Worm (Caenorhabditis elegans) whole organism, L4 larva: ENCODE results near the gene str-44.

Experiments used
- F44E2.7 ChIP-seq: fragments of 200-800 bp; sonication (Bioruptor generic); IDR thresholded peaks from 2 replicates; pipeline ENCODE4 v2.1.2; 2022; ENCODE audit warnings: missing genetic modification characterization, missing compliant biosample characterization
- aha-1 ChIP-seq: fragments of 150-350 bp; peaks from one replicate; lab custom pipeline; 2014; ENCODE audit warnings: missing biosample characterization, missing genetic modification characterization
- lim-7 ChIP-seq: fragments of 200-800 bp; sonication (Bioruptor generic); IDR thresholded peaks from 2 replicates; pipeline ENCODE4 v1.3.6; 2022; ENCODE audit warnings: missing genetic modification characterization, missing compliant biosample characterization
- lin-38 ChIP-seq: fragments of 200-800 bp; sonication (Bioruptor generic); IDR thresholded peaks from 2 replicates; pipeline ENCODE4 v1.3.6; 2022; ENCODE audit warnings: missing genetic modification reagents, missing genetic modification characterization, missing compliant biosample characterization
- mxl-2 ChIP-seq: fragments of 200-800 bp; sonication (Bioruptor generic); conservative IDR thresholded peaks from 2 replicates; pipeline ENCODE4 v1.3.6; 2022; ENCODE audit warnings: missing genetic modification reagents, missing genetic modification characterization, missing compliant biosample characterization
- nhr-11 ChIP-seq: fragments of 150-350 bp; optimal IDR thresholded peaks from 2 replicates; lab custom pipeline; 2014; ENCODE audit warnings: missing biosample characterization, missing genetic modification characterization
- nhr-28 ChIP-seq: fragments of 150-350 bp; optimal IDR thresholded peaks from 2 replicates; lab custom pipeline; 2014; ENCODE audit warnings: missing biosample characterization, missing genetic modification characterization
- saeg-2 ChIP-seq: fragments of 200-800 bp; sonication (Bioruptor generic); IDR thresholded peaks from 2 replicates; pipeline ENCODE4 v1.3.6; 2022; ENCODE audit warnings: missing genetic modification reagents, missing genetic modification characterization, missing compliant biosample characterization
- skn-1 ChIP-seq: fragments of 150-350 bp; optimal IDR thresholded peaks from 2 replicates; lab custom pipeline; 2014; ENCODE audit warnings: missing biosample characterization, missing genetic modification characterization
- snpc-1.2 ChIP-seq: fragments of 200-800 bp; sonication (Bioruptor generic); IDR thresholded peaks from 2 replicates; pipeline ENCODE4 v1.3.6; 2022; ENCODE audit warnings: missing genetic modification reagents, missing genetic modification characterization, missing compliant biosample characterization

Gene str-44

DNA sequence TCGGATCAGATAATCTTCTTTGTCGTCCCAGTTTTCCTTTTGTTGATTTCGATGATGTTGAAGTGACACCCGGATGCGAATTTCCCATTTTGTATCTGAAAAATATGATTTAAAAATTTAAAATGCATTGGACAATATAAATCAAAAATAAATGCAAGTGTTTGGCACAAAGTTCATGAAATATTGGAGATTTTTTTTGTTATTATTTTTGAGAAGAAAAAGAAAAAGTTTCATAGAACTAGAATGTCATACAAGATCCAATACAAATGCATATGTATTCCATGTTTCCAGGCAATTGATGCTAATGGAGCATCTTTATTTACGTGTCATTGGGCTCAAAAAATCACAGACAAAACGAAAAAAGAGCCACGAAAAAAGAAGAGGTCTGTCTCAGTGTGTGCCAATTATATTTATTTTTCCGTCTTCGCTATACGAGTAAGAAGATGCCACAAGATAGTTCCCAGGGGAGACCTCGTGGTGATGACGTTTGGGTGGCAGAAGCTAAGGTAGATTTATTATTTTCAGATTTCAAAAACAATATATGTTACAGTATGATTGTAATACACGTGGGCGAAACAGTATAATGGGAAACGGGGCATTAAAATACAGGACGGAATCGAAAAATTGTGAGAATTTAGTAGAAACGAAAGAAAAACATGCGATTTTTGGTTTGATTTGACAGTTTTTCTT is 42.6 kb downstream of the str-44 start, which contains the start of the genes glb-23 and R13A1.1:
Gene glb-23 (minus strand): TSS at position 101 of the 690 bp plus-strand sequence.
Gene R13A1.1 (plus strand): TSS at position 640 of the 690 bp plus-strand sequence.
- TF ChIP-seq F44E2.7 (GFP tag; lab: Robert Waterston, UW) = no peak
- TF ChIP-seq lim-7 (GFP tag; lab: Robert Waterston, UW) = no peak
- TF ChIP-seq snpc-1.2 (GFP tag; lab: Robert Waterston, UW) = no peak
- no peak for TF ChIP-seq nhr-11 (tag; lab: Kevin White, UChicago)
- TF ChIP-seq nhr-28 (tag; lab: Kevin White, UChicago) = no peak
- no peak for TF ChIP-seq mxl-2
- TF ChIP-seq, all 104 proteins: peak for 0

DNA sequence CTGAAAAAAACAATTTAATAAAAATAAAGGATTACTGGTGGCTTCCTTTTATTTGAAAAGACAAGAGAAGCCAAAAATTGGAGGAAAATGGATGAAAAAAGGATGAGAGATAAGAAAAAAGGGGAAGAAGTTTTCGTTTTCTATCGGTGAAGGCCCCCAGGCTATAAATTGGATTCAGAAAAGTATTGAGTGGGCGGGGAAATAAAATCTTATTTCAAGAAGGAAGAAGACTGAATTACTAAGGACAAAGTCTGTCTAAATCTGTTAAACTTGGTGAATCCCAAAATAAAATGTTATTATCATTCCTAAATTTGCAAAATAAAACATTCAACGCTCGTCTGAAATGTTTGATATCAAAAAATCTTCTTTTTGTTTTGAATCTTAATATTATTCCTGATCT is 45.1 kb downstream of the str-44 start:
- TF ChIP-seq aha-1 (tag; lab: Kevin White, UChicago) (peak; percentile 56), skn-1 (tag; lab: Kevin White, UChicago) (no peak)

- TF ChIP-seq aha-1 (tag; lab: Kevin White, UChicago) (no peak), lin-38 (GFP tag; lab: Robert Waterston, UW) (peak; percentile 25; the same call in 1 of the 2 replicates), snpc-1.2 (GFP tag; lab: Robert Waterston, UW) (0 out of 2 replicates have a peak, but pooled peaks have one; percentile 17), saeg-2 (GFP tag; lab: Robert Waterston, UW) (no peak)
- TF ChIP-seq, all 104 proteins: peak for 2
These were observed 50.1 kb downstream of the str-44 start, which contains the start of gene R13A1.10 for ce11 chrIV:7227072-7227471. TSS of gene R13A1.10 (minus strand) at chrIV:7227172.
